Worm (Caenorhabditis elegans) whole organism, L4 larva: ENCODE data around the gene lido-2.

Experiments
- D1046.2 ChIP-seq: fragments of 200-800 bp; sonication (Bioruptor generic); IDR thresholded peaks from 2 replicates; pipeline ENCODE4 v1.3.6; 2022; ENCODE audit warnings: missing genetic modification characterization, missing compliant biosample characterization
- F10B5.3 ChIP-seq: sonication (generic microtip); optimal IDR thresholded peaks from 2 replicates; lab custom pipeline; 2016; ENCODE audit warnings: mild to moderate bottlenecking, missing genetic modification characterization, missing compliant biosample characterization
- F26F4.8 ChIP-seq: fragments of 200-800 bp; sonication (Bioruptor generic); conservative IDR thresholded peaks from 2 replicates; pipeline ENCODE4 v1.3.6; 2022; ENCODE audit warnings: missing genetic modification characterization, missing compliant biosample characterization
- F37D6.2 ChIP-seq: sonication (generic microtip); optimal IDR thresholded peaks from 2 replicates; lab custom pipeline; 2016; ENCODE audit warnings: mild to moderate bottlenecking, missing genetic modification characterization, missing compliant biosample characterization
- F44E2.7 ChIP-seq: fragments of 200-800 bp; sonication (Bioruptor generic); IDR thresholded peaks from 2 replicates; pipeline ENCODE4 v2.1.2; 2022; ENCODE audit warnings: missing genetic modification characterization, missing compliant biosample characterization
- R02D3.7 ChIP-seq: fragments of 150-350 bp; sonication (generic microtip); optimal IDR thresholded peaks from 3 replicates; lab custom pipeline; 2014; ENCODE audit warnings: missing biosample characterization, missing genetic modification characterization
- Y105C5A.15 ChIP-seq: fragments of 200-800 bp; sonication (Bioruptor generic); IDR thresholded peaks from 2 replicates; pipeline ENCODE4 v1.3.6; 2022; ENCODE audit warnings: missing genetic modification characterization, missing compliant biosample characterization
- Y5F2A.4 ChIP-seq: fragments of 200-800 bp; sonication (Bioruptor generic); optimal IDR thresholded peaks from 2 replicates; lab custom pipeline; 2018; ENCODE audit warnings: mild to moderate bottlenecking, missing genetic modification characterization, missing compliant biosample characterization
- ZK337.2 ChIP-seq: fragments of 200-800 bp; sonication (Bioruptor generic); IDR thresholded peaks from 2 replicates; pipeline ENCODE4 v1.3.6; 2022; ENCODE audit warnings: missing genetic modification reagents, missing genetic modification characterization, missing compliant biosample characterization
- ZK546.5 ChIP-seq, 2 experiments: sonication (generic microtip); optimal IDR thresholded peaks; 2 replicates each; lab custom pipeline; 2017; ENCODE audit warnings: missing biosample characterization in 2 of 2, missing genetic modification characterization in 2 of 2
- aha-1 ChIP-seq: fragments of 150-350 bp; peaks from one replicate; lab custom pipeline; 2014; ENCODE audit warnings: missing biosample characterization, missing genetic modification characterization
- aly-2 ChIP-seq: sonication (generic microtip); optimal IDR thresholded peaks from 2 replicates; lab custom pipeline; 2018; ENCODE audit warnings: missing biosample characterization, missing genetic modification characterization
- ama-1 ChIP-seq: fragments of 150-350 bp; optimal IDR thresholded peaks from 2 replicates; lab custom pipeline; 2014; ENCODE audit warnings: inconsistent platforms, mixed read lengths
- ceh-20 ChIP-seq: fragments of 200-800 bp; sonication (Bioruptor generic); IDR thresholded peaks from 2 replicates; pipeline ENCODE4 v1.3.6; 2022; ENCODE audit warnings: missing genetic modification reagents, missing genetic modification characterization, missing compliant biosample characterization
- ceh-28 ChIP-seq: fragments of 150-350 bp; optimal IDR thresholded peaks from 2 replicates; lab custom pipeline; 2014; ENCODE audit warnings: missing biosample characterization, missing genetic modification reagents, missing genetic modification characterization
- ceh-44 ChIP-seq: fragments of 200-800 bp; sonication (Bioruptor generic); IDR thresholded peaks from 2 replicates; pipeline ENCODE4 v1.3.6; 2022; ENCODE audit warnings: missing genetic modification reagents, missing genetic modification characterization, missing compliant biosample characterization
- ceh-82 ChIP-seq: sonication (generic microtip); optimal IDR thresholded peaks from 2 replicates; lab custom pipeline; 2017; ENCODE audit warnings: missing biosample characterization, missing genetic modification characterization
- ces-1 ChIP-seq: fragments of 150-350 bp; sonication (generic microtip); optimal IDR thresholded peaks from 4 replicates; lab custom pipeline; 2014; ENCODE audit warnings: missing biosample characterization, missing genetic modification reagents, missing genetic modification characterization
- cey-2 ChIP-seq: sonication (generic microtip); optimal IDR thresholded peaks from 3 replicates; lab custom pipeline; 2017; ENCODE audit warnings: missing genetic modification characterization, mild to moderate bottlenecking, missing compliant biosample characterization, antibody characterized with exemption, borderline replicate concordance; ENCODE audit not compliant: insufficient read depth
- ctbp-1 ChIP-seq: fragments of 200-800 bp; sonication (Bioruptor generic); IDR thresholded peaks from 2 replicates; pipeline ENCODE4 v1.3.6; 2022; ENCODE audit warnings: missing genetic modification reagents, missing genetic modification characterization, missing compliant biosample characterization
- daf-12 ChIP-seq: fragments of 150-350 bp; optimal IDR thresholded peaks from 2 replicates; lab custom pipeline; 2014; ENCODE audit warnings: missing biosample characterization, missing genetic modification reagents, missing genetic modification characterization
- daf-16 ChIP-seq, 3 experiments: sonication (generic microtip); optimal IDR thresholded peaks; 2 replicates each; lab custom pipeline; 2016 to 2017; ENCODE audit warnings: missing genetic modification characterization in 3 of 3, missing genetic modification reagents in 3 of 3, mild to moderate bottlenecking in 2 of 3, missing compliant biosample characterization in 2 of 3, missing biosample characterization in 1 of 3, moderate library complexity in 1 of 3
- dmd-9 ChIP-seq: fragments of 200-800 bp; sonication (Bioruptor generic); IDR thresholded peaks from 2 replicates; pipeline ENCODE4 v1.3.6; 2022; ENCODE audit warnings: missing genetic modification reagents, missing genetic modification characterization, missing compliant biosample characterization
- duxl-1 ChIP-seq: sonication (generic microtip); optimal IDR thresholded peaks from 2 replicates; lab custom pipeline; 2016; ENCODE audit warnings: mild to moderate bottlenecking, missing genetic modification characterization, moderate library complexity, missing compliant biosample characterization; ENCODE audit not compliant: poor library complexity
- dve-1 ChIP-seq: sonication (generic microtip); optimal IDR thresholded peaks from 2 replicates; lab custom pipeline; 2017; ENCODE audit warnings: antibody characterized with exemption, mild to moderate bottlenecking, missing genetic modification characterization, missing compliant biosample characterization; ENCODE audit not compliant: insufficient read depth
- egl-27 ChIP-seq: sonication (generic microtip); optimal IDR thresholded peaks from 3 replicates; lab custom pipeline; 2017; ENCODE audit warnings: missing biosample characterization, missing genetic modification reagents, missing genetic modification characterization
- fkh-10 ChIP-seq: fragments of 150-350 bp; optimal IDR thresholded peaks from 2 replicates; lab custom pipeline; 2014; ENCODE audit warnings: missing biosample characterization, missing genetic modification reagents, missing genetic modification characterization
- hif-1 ChIP-seq, 2 experiments: sonication (generic microtip); optimal IDR thresholded peaks; 2 replicates each; lab custom pipeline; 2016 to 2017; ENCODE audit warnings: missing compliant biosample characterization in 2 of 2, missing genetic modification characterization in 2 of 2, missing genetic modification reagents in 2 of 2, missing genotype in 2 of 2, mild to moderate bottlenecking in 1 of 2
- hlh-11 ChIP-seq: fragments of 200-800 bp; sonication (Bioruptor generic); optimal IDR thresholded peaks from 2 replicates; lab custom pipeline; 2018; ENCODE audit warnings: mild to moderate bottlenecking, missing genetic modification characterization, missing compliant biosample characterization
- hlh-30 ChIP-seq: sonication (generic microtip); optimal IDR thresholded peaks from 2 replicates; lab custom pipeline; 2017; ENCODE audit warnings: antibody characterized with exemption, mild to moderate bottlenecking, missing genetic modification characterization, missing compliant biosample characterization; ENCODE audit not compliant: insufficient read depth
- lim-7 ChIP-seq: fragments of 200-800 bp; sonication (Bioruptor generic); IDR thresholded peaks from 2 replicates; pipeline ENCODE4 v1.3.6; 2022; ENCODE audit warnings: missing genetic modification characterization, missing compliant biosample characterization
- lin-1 ChIP-seq: fragments of 200-800 bp; sonication (Bioruptor generic); IDR thresholded peaks from 2 replicates; pipeline ENCODE4 v1.3.6; 2022; ENCODE audit warnings: missing genetic modification reagents, missing genetic modification characterization, missing compliant biosample characterization
- lin-15B ChIP-seq: fragments of 150-350 bp; sonication (generic microtip); optimal IDR thresholded peaks from 3 replicates; lab custom pipeline; 2014; ENCODE audit warnings: missing biosample characterization, missing genetic modification characterization
- lsy-2 ChIP-seq, 2 experiments: fragments of 150-350 bp in 1 of 2; sonication (generic microtip) in 1 of 2; optimal IDR thresholded peaks; 2 replicates each; lab custom pipeline; 2014 to 2017; ENCODE audit warnings: missing biosample characterization in 2 of 2, missing genetic modification characterization in 2 of 2
- madf-9 ChIP-seq: fragments of 200-800 bp; sonication (Bioruptor generic); conservative IDR thresholded peaks from 2 replicates; pipeline ENCODE4 v1.3.6; 2022; ENCODE audit warnings: missing genetic modification reagents, missing genetic modification characterization, missing compliant biosample characterization
- mep-1 ChIP-seq: fragments of 150-350 bp; sonication (generic microtip); optimal IDR thresholded peaks from 3 replicates; lab custom pipeline; 2014; ENCODE audit warnings: missing biosample characterization, missing genetic modification characterization
- mes-2 ChIP-seq: sonication (generic microtip); optimal IDR thresholded peaks from 2 replicates; lab custom pipeline; 2016; ENCODE audit warnings: missing genotype, mild to moderate bottlenecking, missing genetic modification characterization, missing compliant biosample characterization; ENCODE audit not compliant: poor library complexity, severe bottlenecking
- nhr-102 ChIP-seq: sonication (generic microtip); optimal IDR thresholded peaks from 2 replicates; lab custom pipeline; 2016; ENCODE audit warnings: mild to moderate bottlenecking, missing genetic modification characterization, moderate library complexity, missing compliant biosample characterization
- nhr-25 ChIP-seq: sonication (generic microtip); optimal IDR thresholded peaks from 2 replicates; lab custom pipeline; 2017; ENCODE audit warnings: missing genetic modification characterization, mild to moderate bottlenecking, missing compliant biosample characterization, antibody characterized with exemption, moderate library complexity, borderline replicate concordance; ENCODE audit not compliant: insufficient read depth
- nhr-28 ChIP-seq: fragments of 150-350 bp; optimal IDR thresholded peaks from 2 replicates; lab custom pipeline; 2014; ENCODE audit warnings: missing biosample characterization, missing genetic modification characterization
- nhr-41 ChIP-seq: fragments of 200-800 bp; sonication (Bioruptor generic); IDR thresholded peaks from 2 replicates; pipeline ENCODE4 v1.3.6; 2022; ENCODE audit warnings: missing genetic modification reagents, missing genetic modification characterization, missing compliant biosample characterization
- nhr-48 ChIP-seq: sonication (generic microtip); optimal IDR thresholded peaks from 2 replicates; lab custom pipeline; 2016; ENCODE audit warnings: mild to moderate bottlenecking, missing genetic modification characterization, missing compliant biosample characterization
- nhr-77 ChIP-seq: fragments of 150-350 bp; optimal IDR thresholded peaks from 2 replicates; lab custom pipeline; 2014; ENCODE audit warnings: missing biosample characterization, missing genetic modification characterization
- php-3 ChIP-seq: fragments of 200-800 bp; sonication (Bioruptor generic); IDR thresholded peaks from 2 replicates; pipeline ENCODE4 v1.3.6; 2022; ENCODE audit warnings: missing genetic modification reagents, missing genetic modification characterization, missing compliant biosample characterization
- rbr-2 ChIP-seq: sonication (generic microtip); optimal IDR thresholded peaks from 2 replicates; lab custom pipeline; 2016; ENCODE audit warnings: missing genotype, missing genetic modification characterization, missing compliant biosample characterization
- snpc-1.2 ChIP-seq: fragments of 200-800 bp; sonication (Bioruptor generic); IDR thresholded peaks from 2 replicates; pipeline ENCODE4 v1.3.6; 2022; ENCODE audit warnings: missing genetic modification reagents, missing genetic modification characterization, missing compliant biosample characterization
- spr-1 ChIP-seq: sonication (generic microtip); optimal IDR thresholded peaks from 2 replicates; lab custom pipeline; 2016; ENCODE audit warnings: mild to moderate bottlenecking, missing genetic modification characterization, missing compliant biosample characterization
- vab-7 ChIP-seq: fragments of 200-800 bp; sonication (Bioruptor generic); IDR thresholded peaks from 2 replicates; pipeline ENCODE4 v1.3.6; 2022; ENCODE audit warnings: missing genetic modification reagents, missing genetic modification characterization, missing compliant biosample characterization
- zip-2 ChIP-seq: fragments of 150-350 bp; optimal IDR thresholded peaks from 2 replicates; lab custom pipeline; 2014; ENCODE audit warnings: missing biosample characterization, missing genetic modification characterization

lido-2 gene

ce11 chrX:17066937-17067336 lies 33.6 kb downstream of the lido-2 start (continued):
- TF ChIP-seq ZK546.5 (tag; optimal IDR thresholded peaks at IDR 0.05; lab: Kevin White, UChicago) (no peak), nhr-48 (no peak), hlh-11 (tag; lab: Kevin White, UChicago) (peak; percentile 34), Y105C5A.15 (GFP tag; lab: Robert Waterston, UW) (no peak)

ce11 chrX:17064820-17065219 lies 35.7 kb downstream of the lido-2 start:
- TF ChIP-seq lin-1 (GFP tag; lab: Robert Waterston, UW) (no peak), D1046.2 (GFP tag; lab: Robert Waterston, UW) (no peak), hlh-30 (peak; percentile 41), lim-7 (GFP tag; lab: Robert Waterston, UW) (no peak), aly-2 (tag; lab: Kevin White, UChicago) (no peak), ctbp-1 (GFP tag; lab: Robert Waterston, UW) (no peak), spr-1 (tag; lab: Kevin White, UChicago) (no peak), nhr-25 (tag; lab: Kevin White, UChicago) (no peak), snpc-1.2 (GFP tag; lab: Robert Waterston, UW) (no peak), ama-1 (no peak), ZK337.2 (GFP tag; lab: Robert Waterston, UW) (no peak), daf-12 (no peak), nhr-41 (GFP tag; lab: Robert Waterston, UW) (no peak), dmd-9 (GFP tag; lab: Robert Waterston, UW) (no peak), hlh-11 (tag; lab: Kevin White, UChicago) (peak; percentile 53), duxl-1 (tag; lab: Kevin White, UChicago) (no peak), F26F4.8 (no peak), dve-1 (tag; lab: Kevin White, UChicago) (peak; percentile 78), zip-2 (tag; lab: Kevin White, UChicago) (no peak), nhr-28 (tag; lab: Kevin White, UChicago) (peak; percentile 18), ceh-82 (tag; lab: Kevin White, UChicago) (no peak), Y5F2A.4 (GFP tag; lab: Kevin White, UChicago) (no peak), aha-1 (tag; lab: Kevin White, UChicago) (peak; percentile 61), daf-16 (GFP tag; optimal IDR thresholded peaks at IDR 0.05; lab: Kevin White, UChicago) (no peak), daf-16 (tag; optimal IDR thresholded peaks at IDR 0.05; lab: Kevin White, UChicago) (peak; percentile 68), fkh-10 (GFP tag; lab: Kevin White, UChicago) (no peak), php-3 (GFP tag; lab: Robert Waterston, UW) (no peak), ces-1 (no peak), ceh-20 (GFP tag; lab: Robert Waterston, UW) (no peak), nhr-102 (tag; lab: Kevin White, UChicago) (no peak), lin-15B (no peak), R02D3.7 (tag; lab: Kevin White, UChicago) (no peak), F37D6.2 (no peak), F10B5.3 (tag; lab: Kevin White, UChicago) (no peak), F44E2.7 (GFP tag; lab: Robert Waterston, UW) (no peak), madf-9 (GFP tag; lab: Robert Waterston, UW) (no peak), ceh-28 (tag; lab: Kevin White, UChicago) (no peak), egl-27 (tag; lab: Kevin White, UChicago) (no peak), mes-2 (no peak), vab-7 (GFP tag; lab: Robert Waterston, UW) (no peak), cey-2 (tag; lab: Kevin White, UChicago) (no peak), lsy-2 (tag; optimal IDR thresholded peaks at IDR 0.05; lab: Kevin White, UChicago) (no peak), mep-1 (tag; lab: Kevin White, UChicago) (no peak), ceh-44 (GFP tag; lab: Robert Waterston, UW) (no peak), hif-1 (tag; optimal IDR thresholded peaks at IDR 0.05; lab: Kevin White, UChicago) (no peak), nhr-77 (tag; lab: Kevin White, UChicago) (peak; percentile 13), rbr-2 (tag; lab: Kevin White, UChicago) (no peak)
